Fruit fly (Drosophila melanogaster) whole organism, embryonic: ENCODE results near the gene Polr2I.
A peak's percentile ranks its signal among the peaks of the same experiment; 100 is the strongest.

Source experiments
- Bdp1 ChIP-seq: fragments of 200-800 bp; sonication (Bioruptor generic); optimal IDR thresholded peaks from 3 replicates; lab custom pipeline; 2016; ENCODE audit warnings: missing biosample characterization, missing genetic modification characterization
- CG11456 ChIP-seq: fragments of 200-800 bp; sonication (Bioruptor generic); IDR thresholded peaks from 3 replicates; pipeline ENCODE4 v1.3.6; 2022; ENCODE audit warnings: missing biosample characterization, missing genetic modification characterization
- CG11695 ChIP-seq: fragments of 200-800 bp; sonication (Bioruptor generic); IDR thresholded peaks from 3 replicates; pipeline ENCODE4 v1.3.6; 2022; ENCODE audit warnings: missing biosample characterization, missing genetic modification characterization
- CG12104 ChIP-seq: fragments of 200-800 bp; sonication (Bioruptor generic); optimal IDR thresholded peaks from 3 replicates; lab custom pipeline; 2016; ENCODE audit warnings: missing biosample characterization, missing genetic modification characterization
- CG1233 ChIP-seq: fragments of 200-800 bp; sonication (Bioruptor generic); optimal IDR thresholded peaks from 4 replicates; lab custom pipeline; 2018; ENCODE audit warnings: missing biosample characterization, mild to moderate bottlenecking, missing genetic modification characterization
- CG14050 ChIP-seq: fragments of 200-800 bp; sonication (Bioruptor generic); IDR thresholded peaks from 3 replicates; pipeline ENCODE4 v1.3.6; 2022; ENCODE audit warnings: missing biosample characterization, missing genetic modification characterization
- CG1647 ChIP-seq: fragments of 200-800 bp; sonication (Bioruptor generic); optimal IDR thresholded peaks from 3 replicates; lab custom pipeline; 2016; ENCODE audit warnings: missing biosample characterization, missing genetic modification characterization
- CG1792 ChIP-seq: fragments of 200-800 bp; sonication (Bioruptor generic); optimal IDR thresholded peaks from 2 replicates; lab custom pipeline; 2016; ENCODE audit warnings: missing biosample characterization, missing genetic modification characterization
- CG3065 ChIP-seq: fragments of 200-800 bp; sonication (Bioruptor generic); optimal IDR thresholded peaks from 2 replicates; lab custom pipeline; 2016; ENCODE audit warnings: missing biosample characterization, missing genetic modification characterization
- CG3163 ChIP-seq: fragments of 200-800 bp; sonication (Bioruptor generic); optimal IDR thresholded peaks from 3 replicates; lab custom pipeline; 2016; ENCODE audit warnings: missing biosample characterization, missing genetic modification characterization
- CG32772 ChIP-seq: fragments of 200-800 bp; sonication (Bioruptor generic); IDR thresholded peaks from 2 replicates; pipeline ENCODE4 v1.3.6; 2022; ENCODE audit warnings: missing biosample characterization, missing genetic modification characterization
- CG3281 ChIP-seq: fragments of 200-800 bp; sonication (Bioruptor generic); optimal IDR thresholded peaks from 3 replicates; lab custom pipeline; 2017; ENCODE audit warnings: missing biosample characterization, mild to moderate bottlenecking, missing genetic modification characterization
- CG3726 ChIP-seq: fragments of 200-800 bp; sonication (Bioruptor generic); IDR thresholded peaks from 3 replicates; pipeline ENCODE4, ENCODE4 v1.3.6; 2022; ENCODE audit warnings: missing biosample characterization, missing genetic modification characterization
- CG4820 ChIP-seq: fragments of 200-800 bp; sonication (Bioruptor generic); optimal IDR thresholded peaks from 3 replicates; lab custom pipeline; 2016; ENCODE audit warnings: missing biosample characterization, missing genetic modification characterization
- CG6254 ChIP-seq: fragments of 200-800 bp; sonication (Bioruptor generic); optimal IDR thresholded peaks from 3 replicates; lab custom pipeline; 2017; ENCODE audit warnings: mild to moderate bottlenecking, missing biosample characterization, missing genetic modification reagents, missing genetic modification characterization
- CG7271 ChIP-seq: fragments of 200-800 bp; sonication (Bioruptor generic); optimal IDR thresholded peaks from 2 replicates; lab custom pipeline; 2018; ENCODE audit warnings: missing biosample characterization, mild to moderate bottlenecking, missing genetic modification characterization, moderate library complexity
- CoRest ChIP-seq: fragments of 200-800 bp; sonication (Bioruptor generic); optimal IDR thresholded peaks from 3 replicates; lab custom pipeline; 2018; ENCODE audit warnings: missing biosample characterization, mild to moderate bottlenecking, missing genetic modification characterization, moderate library complexity
- CrebB ChIP-seq: fragments of 200-800 bp; sonication (Bioruptor generic); optimal IDR thresholded peaks from 3 replicates; lab custom pipeline; 2018; ENCODE audit warnings: missing biosample characterization, mild to moderate bottlenecking, missing genetic modification characterization
- Dek ChIP-seq: fragments of 200-800 bp; sonication (Bioruptor generic); optimal IDR thresholded peaks from 3 replicates; lab custom pipeline; 2019; ENCODE audit warnings: missing biosample characterization, mild to moderate bottlenecking, missing genetic modification characterization, moderate library complexity
- E2f2 ChIP-seq: fragments of 200-800 bp; sonication (Bioruptor generic); IDR thresholded peaks from 2 replicates; pipeline ENCODE4 v1.3.6; 2022; ENCODE audit warnings: missing biosample characterization, missing genetic modification characterization
- Eip74EF ChIP-seq, 2 experiments: fragments of 200-800 bp in 1 of 2; fragments of >200 bp in 1 of 2; sonication (Bioruptor generic) in 1 of 2; optimal IDR thresholded peaks; 2 replicates each; lab custom pipeline; 2017 to 2019; ENCODE audit warnings: missing biosample characterization in 2 of 2, missing genetic modification characterization in 2 of 2, mild to moderate bottlenecking in 1 of 2, moderate library complexity in 1 of 2
- HLH3B ChIP-seq: fragments of 200-800 bp; sonication (Bioruptor generic); IDR thresholded peaks from 2 replicates; pipeline ENCODE4 v1.3.6; 2022; ENCODE audit warnings: missing biosample characterization, missing genetic modification characterization
- HLH4C ChIP-seq: fragments of 200-800 bp; sonication (Bioruptor generic); IDR thresholded peaks from 3 replicates; pipeline ENCODE4 v1.3.6; 2022; ENCODE audit warnings: missing biosample characterization, missing genetic modification characterization; ENCODE audit not compliant: partially characterized antibody
- Hr39 ChIP-seq: fragments of >200 bp; optimal IDR thresholded peaks from 2 replicates; lab custom pipeline; 2017
- Jarid2 ChIP-seq: fragments of 200-800 bp; sonication (Bioruptor generic); optimal IDR thresholded peaks from 3 replicates; lab custom pipeline; 2017; ENCODE audit warnings: mild to moderate bottlenecking, missing biosample characterization, missing genetic modification reagents, missing genetic modification characterization
- Med ChIP-seq: fragments of 200-800 bp; sonication (Bioruptor generic); peaks from one replicate; lab custom pipeline; 2016; ENCODE audit warnings: missing biosample characterization, missing genetic modification characterization, mild to moderate bottlenecking, inconsistent platforms, moderate library complexity
- Myb ChIP-seq: fragments of 200-800 bp; sonication (Bioruptor generic); optimal IDR thresholded peaks from 2 replicates; lab custom pipeline; 2016; ENCODE audit warnings: missing biosample characterization, missing genetic modification characterization
- Nf-YA ChIP-seq: fragments of 200-800 bp; sonication (Bioruptor generic); IDR thresholded peaks from 2 replicates; pipeline ENCODE4 v1.3.6; 2022; ENCODE audit warnings: missing biosample characterization, missing genetic modification characterization
- Oli ChIP-seq: fragments of 200-800 bp; sonication (Bioruptor generic); optimal IDR thresholded peaks from 2 replicates; lab custom pipeline; 2018; ENCODE audit warnings: missing biosample characterization, mild to moderate bottlenecking, missing genetic modification characterization, moderate library complexity
- Ptx1 ChIP-seq: fragments of 200-800 bp; sonication (Bioruptor generic); IDR thresholded peaks from 2 replicates; pipeline ENCODE4 v1.3.6; 2022; ENCODE audit warnings: missing biosample characterization, missing genetic modification characterization
- Side ChIP-seq: fragments of 200-800 bp; sonication (Bioruptor generic); optimal IDR thresholded peaks from 2 replicates; lab custom pipeline; 2016; ENCODE audit warnings: missing biosample characterization, missing genetic modification characterization
- Sin3A ChIP-seq: fragments of >200 bp; optimal IDR thresholded peaks from 2 replicates; lab custom pipeline; 2018
- ash1 ChIP-seq: fragments of 200-800 bp; sonication (Bioruptor generic); optimal IDR thresholded peaks from 2 replicates; lab custom pipeline; 2018; ENCODE audit warnings: missing biosample characterization, mild to moderate bottlenecking, missing genetic modification characterization
- az2 ChIP-seq: fragments of 200-800 bp; sonication (Bioruptor generic); optimal IDR thresholded peaks from 3 replicates; lab custom pipeline; 2016; ENCODE audit warnings: missing biosample characterization, missing genetic modification characterization
- bowl ChIP-seq: fragments of 200-800 bp; sonication (Bioruptor generic); IDR thresholded peaks from 2 replicates; pipeline ENCODE4 v1.3.6; 2022; ENCODE audit warnings: missing biosample characterization, missing genetic modification characterization
- bsh ChIP-seq, 2 experiments: fragments of 200-800 bp; sonication (Bioruptor generic); optimal IDR thresholded peaks; 2 replicates each; lab custom pipeline; 2017 to 2018; ENCODE audit warnings: mild to moderate bottlenecking in 2 of 2, missing biosample characterization in 2 of 2, missing genetic modification characterization in 2 of 2, moderate library complexity in 1 of 2
- cas ChIP-seq: fragments of 200-800 bp; sonication (Bioruptor generic); IDR thresholded peaks from 2 replicates; pipeline ENCODE4 v1.3.6; 2022; ENCODE audit warnings: missing biosample characterization, missing genetic modification characterization
- chinmo ChIP-seq: fragments of 200-800 bp; sonication (Bioruptor generic); IDR thresholded peaks from 4 replicates; pipeline ENCODE4 v1.3.6; 2022; ENCODE audit warnings: missing biosample characterization, missing genetic modification characterization; ENCODE audit not compliant: partially characterized antibody
- dimm ChIP-seq: fragments of 200-800 bp; sonication (Bioruptor generic); IDR thresholded peaks from 2 replicates; pipeline ENCODE4 v1.3.6; 2022; ENCODE audit warnings: missing biosample characterization, missing genetic modification characterization
- fd102C ChIP-seq: fragments of 200-800 bp; sonication (Bioruptor generic); optimal IDR thresholded peaks from 2 replicates; lab custom pipeline; 2018; ENCODE audit warnings: missing biosample characterization, mild to moderate bottlenecking, missing genetic modification characterization, moderate library complexity
- fd3F ChIP-seq: fragments of 200-800 bp; sonication (Bioruptor generic); optimal IDR thresholded peaks from 2 replicates; lab custom pipeline; 2018; ENCODE audit warnings: missing biosample characterization, mild to moderate bottlenecking, missing genetic modification characterization, moderate library complexity
- fd96Cb ChIP-seq: fragments of 200-800 bp; sonication (Bioruptor generic); optimal IDR thresholded peaks from 2 replicates; lab custom pipeline; 2018; ENCODE audit warnings: missing biosample characterization, mild to moderate bottlenecking, missing genetic modification characterization, moderate library complexity
- gcm2 ChIP-seq: fragments of 200-800 bp; sonication (Bioruptor generic); optimal IDR thresholded peaks from 2 replicates; lab custom pipeline; 2016; ENCODE audit warnings: missing biosample characterization, missing genetic modification characterization
- grau ChIP-seq: fragments of 200-800 bp; optimal IDR thresholded peaks from 3 replicates; lab custom pipeline; 2019; ENCODE audit warnings: missing biosample characterization, mild to moderate bottlenecking, missing genetic modification characterization, moderate library complexity
- grn ChIP-seq: fragments of 200-800 bp; sonication (Bioruptor generic); optimal IDR thresholded peaks from 3 replicates; lab custom pipeline; 2017; ENCODE audit warnings: missing biosample characterization, missing genetic modification characterization
- lab ChIP-seq: fragments of 200-800 bp; sonication (Bioruptor generic); optimal IDR thresholded peaks from 3 replicates; lab custom pipeline; 2017; ENCODE audit warnings: missing biosample characterization, missing genetic modification characterization, mild to moderate bottlenecking, moderate library complexity, missing genetic modification reagents
- nerfin-1 ChIP-seq: fragments of 200-800 bp; sonication (Bioruptor generic); optimal IDR thresholded peaks from 3 replicates; lab custom pipeline; 2019; ENCODE audit warnings: missing biosample characterization, mild to moderate bottlenecking, missing genetic modification characterization, moderate library complexity
- ranshi ChIP-seq: fragments of 200-800 bp; sonication (Bioruptor generic); IDR thresholded peaks from 2 replicates; pipeline ENCODE4 v1.3.6; 2022; ENCODE audit warnings: missing biosample characterization, missing genetic modification characterization
- slp2 ChIP-seq: fragments of 200-800 bp; sonication (Bioruptor generic); optimal IDR thresholded peaks from 2 replicates; lab custom pipeline; 2016; ENCODE audit warnings: missing biosample characterization, missing genetic modification characterization
- tna ChIP-seq: fragments of 200-800 bp; sonication (Bioruptor generic); IDR thresholded peaks from 2 replicates; pipeline ENCODE4 v1.3.6; 2022; ENCODE audit warnings: missing biosample characterization, missing genetic modification characterization; ENCODE audit not compliant: partially characterized antibody
- wor ChIP-seq: fragments of 200-800 bp; sonication (Bioruptor generic); IDR thresholded peaks from 2 replicates; pipeline ENCODE4 v1.3.6; 2022; ENCODE audit warnings: missing biosample characterization, missing genetic modification characterization

Gene Polr2I

DNA sequence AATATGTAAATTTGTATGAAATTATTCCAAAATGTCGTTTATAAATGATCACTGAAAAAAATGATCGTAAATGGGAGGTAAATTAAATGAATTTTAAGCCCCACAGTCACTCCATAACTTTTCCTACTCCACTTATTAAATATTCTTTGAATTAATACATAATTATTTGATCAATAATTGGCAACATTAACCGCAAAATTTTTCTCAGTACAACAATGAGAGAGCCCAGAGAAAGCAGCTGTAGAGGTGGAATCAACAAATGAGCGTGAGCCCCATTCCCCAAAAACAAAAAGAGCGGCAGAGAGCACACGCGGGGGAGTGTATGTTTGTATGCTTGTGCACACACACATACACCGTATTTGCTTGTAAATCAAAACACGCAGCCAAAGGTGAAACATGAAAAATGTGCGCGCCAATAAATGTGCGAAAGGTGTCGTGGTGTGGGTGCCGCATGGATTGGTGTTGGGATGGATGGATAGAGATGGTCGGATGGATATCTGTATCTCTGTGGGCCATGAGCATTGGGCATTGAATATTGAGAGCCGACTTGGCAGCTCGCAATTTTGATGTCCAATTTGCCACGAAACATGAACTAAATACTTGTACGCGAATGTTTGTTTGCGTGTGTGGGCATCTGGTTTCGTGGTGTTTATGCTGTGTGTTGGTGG is 25.0 kb upstream of the Polr2I start (continued):
- peak; percentile 95 for TF ChIP-seq gcm2
- peak; percentile 58 for TF ChIP-seq CG3163 (GFP tag; lab: Kevin White, UChicago)
- peak; percentile 99 for TF ChIP-seq az2 (GFP tag; lab: Kevin White, UChicago)
- TF ChIP-seq CG3726 (GFP tag; lab: Robert Waterston, UW), result no peak
- no peak for TF ChIP-seq tna (GFP tag; lab: Robert Waterston, UW)
- peak; percentile 99 for TF ChIP-seq lab (GFP tag; lab: Kevin White, UChicago)
- peak; percentile 99 for TF ChIP-seq CG3281 (GFP tag; lab: Kevin White, UChicago)
- TF ChIP-seq CG14050 (GFP tag; lab: Robert Waterston, UW), result no peak
- TF ChIP-seq HLH4C (GFP tag; lab: Robert Waterston, UW), result no peak
- TF ChIP-seq grau, result peak; percentile 98
- no peak for TF ChIP-seq CG11695 (GFP tag; lab: Robert Waterston, UW)
- peak in 1 of 2 experiments; percentile 99 for TF ChIP-seq Eip74EF (GFP tag; optimal IDR thresholded peaks at IDR 0.05; lab: Kevin White, UChicago)
- peak; percentile 98 for TF ChIP-seq CG12104 (GFP tag; lab: Kevin White, UChicago)
- TF ChIP-seq Bdp1 (GFP tag; lab: Kevin White, UChicago), result peak; percentile 89
- peak; percentile 99 for TF ChIP-seq Med (GFP tag; lab: Kevin White, UChicago)
- peak; percentile 75 for TF ChIP-seq fd102C (GFP tag; lab: Kevin White, UChicago)
- peak; percentile 93 for TF ChIP-seq Side (GFP tag; lab: Kevin White, UChicago)
- TF ChIP-seq Myb (GFP tag; lab: Kevin White, UChicago), result peak; percentile 67
- no peak for TF ChIP-seq cas (GFP tag; lab: Robert Waterston, UW)
- peak; percentile 95 for TF ChIP-seq CG6254 (GFP tag; lab: Kevin White, UChicago)
- TF ChIP-seq fd96Cb (tag; lab: Kevin White, UChicago), result peak; percentile 99
- TF ChIP-seq E2f2, result no peak
- peak; percentile 86 to 99 for TF ChIP-seq bsh (GFP tag; optimal IDR thresholded peaks at IDR 0.05; lab: Kevin White, UChicago)
- TF ChIP-seq CG3065, result peak; percentile 97
- TF ChIP-seq HLH3B, result no peak
- peak; percentile 99 for TF ChIP-seq Dek (tag; lab: Kevin White, UChicago)
- peak; percentile 99 for TF ChIP-seq CoRest (tag; lab: Kevin White, UChicago)
- TF ChIP-seq Ptx1, result no peak
- TF ChIP-seq dimm (GFP tag; lab: Robert Waterston, UW), result no peak
- no peak for TF ChIP-seq wor (GFP tag; lab: Robert Waterston, UW)
- TF ChIP-seq ash1 (GFP tag; lab: Kevin White, UChicago), result peak; percentile 71
- TF ChIP-seq Sin3A (lab: Kevin White, UChicago), result no peak
- peak; percentile 93 for TF ChIP-seq CG1792 (GFP tag; lab: Kevin White, UChicago)
- TF ChIP-seq CG1647 (GFP tag; lab: Kevin White, UChicago), result peak; percentile 96
- TF ChIP-seq grn (GFP tag; lab: Kevin White, UChicago), result peak; percentile 87
- TF ChIP-seq Nf-YA, result no peak
- peak; percentile 97 for TF ChIP-seq CG4820 (GFP tag; lab: Kevin White, UChicago)
- no peak for TF ChIP-seq Hr39 (lab: Kevin White, UChicago)
- TF ChIP-seq CG11456 (GFP tag; lab: Robert Waterston, UW), result no peak
- peak; percentile 99 for TF ChIP-seq Oli
- TF ChIP-seq Jarid2, result peak; percentile 94
- peak; percentile 96 for TF ChIP-seq nerfin-1 (tag; lab: Kevin White, UChicago)
- no peak for TF ChIP-seq chinmo (GFP tag; lab: Robert Waterston, UW)
- TF ChIP-seq CG7271 (tag; lab: Kevin White, UChicago), result peak; percentile 87
- TF ChIP-seq CG32772 (GFP tag; lab: Robert Waterston, UW), result no peak
- peak; percentile 98 for TF ChIP-seq CrebB (tag; lab: Kevin White, UChicago)
- no peak for TF ChIP-seq bowl
- TF ChIP-seq ranshi, result no peak
- TF ChIP-seq slp2 (GFP tag; lab: Kevin White, UChicago), result peak; percentile 92
- TF ChIP-seq CG1233 (GFP tag; lab: Kevin White, UChicago), result peak; percentile 98
- TF ChIP-seq fd3F, result peak; percentile 99
